Worm (Caenorhabditis elegans) whole organism, midembryonic: Measurements from ENCODE around the gene C41H7.9.

Experiments used
- T22C8.4 ChIP-seq: fragments of 200-800 bp; sonication (Bioruptor generic); IDR thresholded peaks from 2 replicates; pipeline ENCODE4 v1.3.6; 2022; ENCODE audit warnings: missing genetic modification characterization, missing compliant biosample characterization
- cog-1 ChIP-seq: sonication (generic microtip); optimal IDR thresholded peaks from 2 replicates; lab custom pipeline; 2016; ENCODE audit warnings: missing genetic modification characterization, missing compliant biosample characterization
- flt-1 ChIP-seq: fragments of 200-800 bp; sonication (Bioruptor generic); IDR thresholded peaks from 2 replicates; pipeline ENCODE4 v1.3.6; 2022; ENCODE audit warnings: missing genetic modification characterization, missing compliant biosample characterization
- klf-2 ChIP-seq: fragments of 200-800 bp; sonication (Bioruptor generic); conservative IDR thresholded peaks from 2 replicates; pipeline ENCODE4 v1.3.6; 2022; ENCODE audit warnings: missing genetic modification reagents, missing genetic modification characterization, missing compliant biosample characterization
- med-1 ChIP-seq: sonication (generic microtip); optimal IDR thresholded peaks from 2 replicates; lab custom pipeline; 2017; ENCODE audit warnings: missing genetic modification characterization, mild to moderate bottlenecking, missing compliant biosample characterization, antibody characterized with exemption, missing genetic modification reagents; ENCODE audit not compliant: insufficient read depth
- ref-1 ChIP-seq: fragments of 200-800 bp; sonication (Bioruptor generic); conservative IDR thresholded peaks from 2 replicates; pipeline ENCODE4 v1.3.6; 2022; ENCODE audit warnings: missing genetic modification reagents, missing genetic modification characterization, missing compliant biosample characterization
- tab-1 ChIP-seq: fragments of 200-800 bp; sonication (Bioruptor generic); IDR thresholded peaks from 2 replicates; pipeline ENCODE4 v1.3.6; 2022; ENCODE audit warnings: missing genetic modification characterization, missing compliant biosample characterization
- ztf-23 ChIP-seq: fragments of 200-800 bp; sonication (Bioruptor generic); IDR thresholded peaks from 2 replicates; pipeline ENCODE4 v1.3.6; 2022; ENCODE audit warnings: missing genetic modification reagents, missing genetic modification characterization, missing compliant biosample characterization
- ztf-29 ChIP-seq: fragments of 200-800 bp; sonication (Bioruptor generic); IDR thresholded peaks from 2 replicates; pipeline ENCODE4 v1.3.6; 2022; ENCODE audit warnings: missing genetic modification reagents, missing genetic modification characterization, missing compliant biosample characterization

Gene C41H7.9

DNA sequence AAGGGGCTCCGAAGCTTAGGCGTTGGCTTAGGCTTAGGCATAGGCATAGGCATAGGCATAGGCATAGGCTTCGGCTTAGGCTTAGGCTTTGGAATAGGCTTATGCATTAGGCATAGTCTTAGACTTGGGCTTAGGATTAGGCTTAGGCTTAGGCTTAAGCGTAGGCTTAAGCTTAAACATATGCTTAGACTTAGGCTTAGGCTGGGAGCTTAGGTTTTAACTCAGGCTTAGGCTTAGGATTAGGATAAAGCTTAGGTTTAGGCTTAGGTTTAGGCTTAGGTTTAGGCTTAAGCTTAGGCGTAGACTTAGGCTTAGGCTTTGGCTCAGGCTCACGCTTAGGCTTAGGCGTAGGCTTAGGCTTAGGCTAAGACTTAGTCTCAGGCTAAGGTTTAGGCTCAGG is 21.9 kb downstream of the C41H7.9 start:
- no peak for TF ChIP-seq tab-1 (GFP tag; lab: Robert Waterston, UW)
- TF ChIP-seq ref-1 (GFP tag; lab: Robert Waterston, UW): no peak

DNA sequence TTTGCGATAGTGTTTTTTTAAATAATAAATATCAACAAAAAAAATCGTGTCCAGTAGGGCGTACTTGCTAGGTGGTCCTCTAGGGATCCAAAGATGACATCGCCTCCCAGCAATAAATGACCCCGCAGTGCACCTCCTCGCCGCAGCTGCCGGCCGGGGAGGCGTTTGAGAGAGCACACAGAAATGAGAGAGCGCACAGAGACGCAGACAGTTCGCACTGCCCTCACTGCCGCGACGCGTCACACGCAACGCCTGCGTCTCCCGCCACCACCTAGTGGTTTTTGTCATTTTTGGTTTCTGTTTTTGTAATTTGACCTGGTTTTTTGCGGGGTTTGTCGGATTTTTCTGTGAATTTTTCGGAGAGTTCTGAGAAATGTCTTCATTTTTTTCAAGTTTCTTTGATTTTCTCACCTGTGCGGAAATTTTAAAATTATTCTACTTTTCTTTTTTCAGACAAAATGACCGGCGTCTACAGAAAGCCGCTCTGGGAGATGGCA is 24.1 kb downstream of the C41H7.9 start, which contains the start of gene lido-7:
Gene lido-7, plus strand, starts transcription at position 447 of the 497 bp plus-strand sequence.
- TF ChIP-seq T22C8.4 (GFP tag; lab: Robert Waterston, UW): no peak
- TF ChIP-seq ztf-23 (GFP tag; lab: Robert Waterston, UW): peak; percentile 59; the same call in 1 of the 2 replicates

DNA sequence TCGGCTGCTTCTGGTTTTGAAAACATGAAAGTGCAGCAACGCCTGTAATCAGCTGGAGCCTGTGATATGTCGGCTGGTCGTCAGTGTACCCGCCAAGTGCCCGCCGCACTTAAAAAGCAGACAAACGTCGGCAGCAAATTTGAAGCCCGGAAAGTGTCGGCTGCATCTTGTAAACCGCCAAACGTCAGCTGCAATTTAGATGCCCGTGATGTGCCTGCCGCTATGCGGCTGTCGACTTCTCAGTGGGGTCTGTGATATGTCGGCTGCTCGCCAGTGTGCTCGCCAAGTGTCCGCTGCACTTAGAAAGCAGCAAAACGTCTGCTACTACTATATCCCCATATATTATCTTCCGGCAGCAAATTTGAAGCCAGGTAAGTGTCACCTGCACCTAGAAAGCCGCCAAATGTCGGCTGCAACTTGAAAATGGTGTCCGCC is 24.9 kb downstream of the C41H7.9 start:
- no peak for TF ChIP-seq tab-1 (GFP tag; lab: Robert Waterston, UW)
- no peak for TF ChIP-seq ztf-23 (GFP tag; lab: Robert Waterston, UW)
- TF ChIP-seq med-1 (GFP tag; lab: Kevin White, UChicago): no peak
- no peak for TF ChIP-seq flt-1 (GFP tag; lab: Robert Waterston, UW)
- TF ChIP-seq klf-2 (GFP tag; lab: Robert Waterston, UW): 0 out of 2 replicates have a peak, but pooled peaks have one; percentile 12
- TF ChIP-seq ref-1 (GFP tag; lab: Robert Waterston, UW): no peak
- TF ChIP-seq cog-1 (tag; lab: Kevin White, UChicago): no peak

DNA sequence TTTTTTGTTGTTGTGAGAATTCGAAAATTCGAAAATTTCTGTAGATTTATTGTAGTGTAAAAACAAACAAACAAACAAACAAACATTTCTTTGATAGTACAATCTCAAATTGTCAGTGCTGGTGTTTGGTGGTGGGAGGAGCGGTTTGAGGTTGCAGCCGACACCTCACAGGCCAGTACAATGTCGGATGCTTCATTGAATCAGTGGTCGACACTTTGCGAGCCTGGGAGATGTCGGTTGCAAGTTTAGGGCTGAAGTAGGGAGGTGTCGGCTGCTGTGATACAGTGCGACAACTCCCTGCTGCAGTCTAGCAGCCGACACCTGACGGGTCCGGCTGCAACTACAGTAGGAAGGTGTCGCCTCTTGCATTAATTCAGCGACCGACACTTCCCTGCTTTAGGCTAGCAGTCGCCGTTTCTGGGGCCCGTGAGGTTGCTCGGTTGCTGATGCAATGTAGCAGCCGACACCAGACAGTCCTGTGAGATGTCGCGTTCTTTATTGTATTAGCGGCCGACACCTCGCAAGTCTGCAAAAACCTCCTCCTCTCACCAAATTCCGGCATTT is 26.0 kb downstream of the C41H7.9 start:
- no peak for TF ChIP-seq ref-1 (GFP tag; lab: Robert Waterston, UW)

DNA sequence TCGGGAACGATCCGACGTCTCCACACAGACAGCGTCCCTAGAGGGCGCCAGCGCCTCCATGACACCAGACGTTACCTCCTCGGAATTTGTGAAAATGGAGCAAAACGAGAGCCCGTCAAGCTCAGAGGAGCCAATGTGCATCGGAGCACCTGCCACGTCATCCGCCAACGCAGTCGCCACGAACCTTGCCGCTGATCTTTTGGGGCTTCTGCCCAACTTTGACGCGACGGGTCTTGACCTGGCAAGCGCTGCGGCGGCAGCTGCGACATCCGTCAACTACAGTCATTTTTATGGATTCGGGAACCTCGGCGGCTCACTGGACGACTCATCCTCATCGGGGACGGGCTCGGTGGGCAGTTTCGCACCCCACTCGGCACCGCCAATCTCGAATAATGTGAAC is 26.6 kb downstream of the C41H7.9 start:
- TF ChIP-seq T22C8.4 (GFP tag; lab: Robert Waterston, UW) (no peak), tab-1 (GFP tag; lab: Robert Waterston, UW) (0 out of 2 replicates have a peak, but pooled peaks have one; percentile 58)

DNA sequence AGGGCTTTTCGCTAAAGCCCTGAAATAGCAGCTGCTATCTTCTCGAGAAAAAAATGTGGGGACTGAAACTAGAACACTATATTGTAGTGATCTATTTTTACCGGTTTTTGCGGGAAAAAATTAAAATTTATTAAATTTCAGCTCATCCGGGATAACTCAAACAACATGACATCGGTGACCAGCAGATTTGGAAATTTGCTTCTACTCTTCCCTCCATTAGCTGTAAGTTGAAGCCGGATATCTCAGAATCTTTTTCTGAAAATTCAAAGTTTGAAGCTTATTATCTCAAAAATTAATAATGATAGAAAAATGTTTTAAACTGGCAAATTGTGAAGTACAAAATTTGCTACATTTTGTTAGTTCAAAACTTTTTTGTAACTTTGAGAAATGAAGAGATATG is 27.6 kb downstream of the C41H7.9 start:
- TF ChIP-seq klf-2 (GFP tag; lab: Robert Waterston, UW): no peak
- TF ChIP-seq flt-1 (GFP tag; lab: Robert Waterston, UW): no peak
- no peak for TF ChIP-seq ref-1 (GFP tag; lab: Robert Waterston, UW)
- no peak for TF ChIP-seq tab-1 (GFP tag; lab: Robert Waterston, UW)
- no peak for TF ChIP-seq ztf-23 (GFP tag; lab: Robert Waterston, UW)
- no peak for TF ChIP-seq ztf-29
- no peak for TF ChIP-seq T22C8.4 (GFP tag; lab: Robert Waterston, UW)
- TF ChIP-seq cog-1 (tag; lab: Kevin White, UChicago): no peak
- TF ChIP-seq med-1 (GFP tag; lab: Kevin White, UChicago): no peak

DNA sequence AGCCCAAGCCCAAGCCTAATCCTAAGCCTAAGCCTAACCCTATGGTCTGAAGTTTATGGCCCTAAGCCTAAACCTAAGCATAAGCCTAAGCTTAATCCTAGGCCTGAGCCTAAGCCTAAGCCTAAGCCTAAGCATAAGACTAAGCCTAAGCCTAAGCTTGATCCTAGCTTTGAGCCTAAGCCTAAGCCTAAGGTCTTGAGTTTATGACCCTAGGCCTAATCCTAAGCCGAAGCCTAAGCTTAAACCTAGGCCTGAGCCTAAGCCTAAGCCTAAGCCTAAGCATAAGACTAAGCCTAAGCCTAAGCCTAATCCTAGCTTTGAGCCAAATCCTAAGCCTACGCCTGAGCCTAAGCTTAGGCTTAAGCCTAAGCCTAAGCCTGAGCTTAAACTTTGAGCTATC is 33.0 kb downstream of the C41H7.9 start:
- TF ChIP-seq ztf-29 (peak; percentile 47; the same call in 1 of the 2 replicates), cog-1 (tag; lab: Kevin White, UChicago) (no peak), tab-1 (GFP tag; lab: Robert Waterston, UW) (no peak), T22C8.4 (GFP tag; lab: Robert Waterston, UW) (no peak), flt-1 (GFP tag; lab: Robert Waterston, UW) (no peak), ref-1 (GFP tag; lab: Robert Waterston, UW) (no peak)

DNA sequence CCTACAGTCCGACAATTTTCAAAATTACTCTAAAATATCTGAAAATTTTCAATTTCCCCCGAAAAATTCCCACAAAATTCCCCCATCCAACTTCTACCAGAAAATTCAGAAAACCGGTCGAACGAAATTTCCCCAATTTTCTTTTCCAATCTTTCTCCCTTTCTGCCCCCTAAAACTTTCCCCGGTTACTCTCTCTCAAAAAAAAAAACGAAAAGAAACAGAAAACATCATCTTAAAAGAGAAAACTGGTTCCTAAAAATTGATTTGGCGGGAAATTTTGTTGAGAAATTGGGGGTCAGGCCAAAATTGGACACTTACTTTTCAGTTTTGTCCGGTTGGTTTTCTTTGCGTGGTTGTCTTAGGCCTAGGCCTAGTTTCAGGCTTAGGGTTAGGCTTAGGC is 34.4 kb downstream of the C41H7.9 start:
- no peak for TF ChIP-seq T22C8.4 (GFP tag; lab: Robert Waterston, UW)
- no peak for TF ChIP-seq med-1 (GFP tag; lab: Kevin White, UChicago)
- no peak for TF ChIP-seq klf-2 (GFP tag; lab: Robert Waterston, UW)
- TF ChIP-seq ztf-29: no peak
- no peak for TF ChIP-seq ref-1 (GFP tag; lab: Robert Waterston, UW)
- no peak for TF ChIP-seq tab-1 (GFP tag; lab: Robert Waterston, UW)
- no peak for TF ChIP-seq cog-1 (tag; lab: Kevin White, UChicago)
- no peak for TF ChIP-seq flt-1 (GFP tag; lab: Robert Waterston, UW)
- no peak for TF ChIP-seq ztf-23 (GFP tag; lab: Robert Waterston, UW)

DNA sequence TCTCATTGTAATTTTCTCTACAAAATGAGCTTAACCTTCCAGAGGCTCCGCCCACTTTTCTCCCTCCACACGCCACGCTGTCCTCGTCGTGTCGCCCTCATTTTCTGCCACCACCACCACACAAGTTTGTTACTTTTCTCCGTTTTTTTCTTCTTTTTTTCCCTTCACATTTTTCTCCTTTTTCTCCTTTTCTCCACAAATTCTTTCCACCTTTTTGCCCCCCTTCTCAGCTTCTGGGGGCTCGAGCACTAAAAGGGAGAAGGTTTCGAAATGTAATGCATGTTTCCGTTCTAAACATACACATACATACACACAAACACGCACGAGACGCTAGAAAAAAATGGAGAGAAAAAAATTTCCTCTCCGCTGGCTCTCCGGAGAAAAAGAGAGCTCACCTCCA is 35.4 kb downstream of the C41H7.9 start, which contains the start of gene nhr-88:
Gene nhr-88, plus strand, starts transcription at position 43 of the 400 bp plus-strand sequence.
- TF ChIP-seq klf-2 (GFP tag; lab: Robert Waterston, UW) (no peak), ztf-29 (no peak)

DNA sequence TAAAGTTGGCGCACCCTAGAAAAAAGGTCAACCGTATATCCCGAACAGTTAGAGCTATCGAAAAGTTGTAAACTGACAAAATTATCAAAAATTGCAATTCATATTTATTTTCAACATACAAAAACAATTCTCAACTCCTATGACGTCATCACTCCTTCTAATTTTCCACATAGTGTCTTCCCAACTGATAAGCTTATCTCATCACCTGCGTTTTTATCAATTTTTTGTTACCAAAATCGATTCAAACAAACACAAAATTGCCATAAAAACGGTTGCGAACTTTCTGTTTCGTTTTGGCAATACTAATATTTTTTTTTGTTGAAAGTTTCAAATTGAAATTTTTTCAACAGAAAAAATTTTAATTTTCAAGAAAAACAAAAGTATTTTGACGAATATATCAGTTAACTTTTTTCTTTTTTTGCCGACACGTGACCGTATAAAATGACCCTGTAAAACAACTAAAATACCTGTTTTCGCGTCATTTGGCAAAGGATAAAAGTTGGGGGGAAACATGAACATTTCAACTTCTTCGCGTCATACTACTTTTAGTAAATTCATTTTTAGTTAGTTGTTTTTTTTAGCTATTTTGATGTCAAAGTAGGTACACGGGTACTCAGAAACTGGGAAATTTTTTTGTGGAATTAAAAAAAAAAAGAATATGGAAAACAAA is 36.3 kb downstream of the C41H7.9 start:
- no peak for TF ChIP-seq med-1 (GFP tag; lab: Kevin White, UChicago)
- TF ChIP-seq flt-1 (GFP tag; lab: Robert Waterston, UW): no peak
- no peak for TF ChIP-seq tab-1 (GFP tag; lab: Robert Waterston, UW)
- no peak for TF ChIP-seq ref-1 (GFP tag; lab: Robert Waterston, UW)
- no peak for TF ChIP-seq ztf-29
- no peak for TF ChIP-seq cog-1 (tag; lab: Kevin White, UChicago)
- no peak for TF ChIP-seq klf-2 (GFP tag; lab: Robert Waterston, UW)
- TF ChIP-seq T22C8.4 (GFP tag; lab: Robert Waterston, UW): no peak
- TF ChIP-seq ztf-23 (GFP tag; lab: Robert Waterston, UW): no peak
